Worm (Caenorhabditis elegans): ENCODE measurements around the gene T03E6.9.

ce11 chrV:16573168-16573567 lies 27.4 kb downstream of the T03E6.9 start, which contains the start of gene str-149:
- TF ChIP-seq zip-11 (GFP tag; IDR thresholded peaks at IDR 0.05): no peak
- TF ChIP-seq mep-1 (tag; optimal IDR thresholded peaks at IDR 0.05): no peak
- TF ChIP-seq nhr-10 (tag; optimal IDR thresholded peaks at IDR 0.05): no peak
- no peak for TF ChIP-seq snpc-1.2 (GFP tag; IDR thresholded peaks at IDR 0.05)
- no peak for TF ChIP-seq snpc-4 (tag; optimal IDR thresholded peaks at IDR 0.05)
- TF ChIP-seq egl-27 (tag; optimal IDR thresholded peaks at IDR 0.05): no peak
